Comparison of ENCODE assay signal across 4 fruit fly cellular contexts in genomic region chr3L:2631406-2631805, dm6.
TF ChIP-seq lines count a peak whose summit lies in the region.

CG42245 (plus strand) TSS chr3L:2631715.
MEP-1 (plus strand) TSS chr3L:2631715.

TF ChIP-seq in whole organism, adult, 20 proteins besides CTCF, POLR2A, EP300 and RAD21 (continued from another document):
- TF ChIP-seq CG12768 (GFP tag; optimal IDR thresholded peaks at IDR 0.05; lab: Kevin White, UChicago) (peak; percentile 17), cic (GFP tag; optimal IDR thresholded peaks at IDR 0.05; lab: Kevin White, UChicago) (no peak)

TF ChIP-seq in whole organism, embryonic, 481 proteins besides CTCF, POLR2A, EP300 and RAD21 (continued from another document and continues in another):
- TF ChIP-seq CG10209 (GFP tag; optimal IDR thresholded peaks at IDR 0.05; lab: Kevin White, UChicago) (peak; percentile 17), usp (GFP tag; optimal IDR thresholded peaks at IDR 0.05; lab: Kevin White, UChicago) (no peak), CG10267 (tag; optimal IDR thresholded peaks at IDR 0.05; lab: Kevin White, UChicago) (peak; percentile 96), CG16863 (GFP tag; optimal IDR thresholded peaks at IDR 0.05; lab: Kevin White, UChicago) (no peak), CG12942 (GFP tag; optimal IDR thresholded peaks at IDR 0.05; lab: Kevin White, UChicago) (peak; percentile 57), CG10959 (GFP tag; IDR thresholded peaks at IDR 0.05; lab: Robert Waterston, UW) (no peak), cato (GFP tag; optimal IDR thresholded peaks at IDR 0.05; lab: Kevin White, UChicago; ENCODE audit: borderline replicate concordance) (peak; percentile 23), Antp (GFP tag; optimal IDR thresholded peaks at IDR 0.05; lab: Kevin White, UChicago) (peak; percentile 38), CG33213 (GFP tag; optimal IDR thresholded peaks at IDR 0.05; lab: Kevin White, UChicago) (peak; percentile 44), jigr1 (GFP tag; IDR thresholded peaks at IDR 0.05; lab: Robert Waterston, UW) (no peak), rib (GFP tag; IDR thresholded peaks at IDR 0.05; lab: Robert Waterston, UW) (no peak), CG6791 (GFP tag; IDR thresholded peaks at IDR 0.05; lab: Robert Waterston, UW; ENCODE audit: partially characterized antibody) (peak; percentile 71), CG31365 (tag; optimal IDR thresholded peaks at IDR 0.05; lab: Kevin White, UChicago) (no peak), kah (GFP tag; optimal IDR thresholded peaks at IDR 0.05; lab: Kevin White, UChicago) (no peak), CG17359 (tag; optimal IDR thresholded peaks at IDR 0.05; lab: Kevin White, UChicago) (peak; percentile 34), CG8290 (GFP tag; optimal IDR thresholded peaks at IDR 0.05; lab: Kevin White, UChicago) (peak; percentile 54), CG8290 (tag; optimal IDR thresholded peaks at IDR 0.05; lab: Kevin White, UChicago) (peak in 1 of 2 experiments; percentile 9), CG7357 (GFP tag; IDR thresholded peaks at IDR 0.05; lab: Robert Waterston, UW) (no peak), CG18599 (GFP tag; optimal IDR thresholded peaks at IDR 0.05; lab: Kevin White, UChicago) (peak; percentile 58), zen2 (GFP tag; IDR thresholded peaks at IDR 0.05; lab: Robert Waterston, UW; ENCODE audit: partially characterized antibody) (no peak; the same call in 2 of the 3 replicates), pzg (GFP tag; optimal IDR thresholded peaks at IDR 0.05; lab: Kevin White, UChicago) (peak; percentile 82), gce (GFP tag; IDR thresholded peaks at IDR 0.05; lab: Robert Waterston, UW) (no peak), CG7745 (tag; optimal IDR thresholded peaks at IDR 0.05; lab: Kevin White, UChicago) (no peak), tx (GFP tag; optimal IDR thresholded peaks at IDR 0.05; lab: Kevin White, UChicago) (peak; percentile 25), corto (GFP tag; optimal IDR thresholded peaks at IDR 0.05; lab: Kevin White, UChicago) (peak; percentile 20), emc (GFP tag; optimal IDR thresholded peaks at IDR 0.05; lab: Kevin White, UChicago) (no peak), Ssrp (tag; optimal IDR thresholded peaks at IDR 0.05; lab: Kevin White, UChicago) (peak; percentile 16), Xbp1 (GFP tag; optimal IDR thresholded peaks at IDR 0.05; lab: Kevin White, UChicago) (peak; percentile 57), CG3838 (GFP tag; optimal IDR thresholded peaks at IDR 0.05; lab: Kevin White, UChicago) (no peak), CG13123 (GFP tag; optimal IDR thresholded peaks at IDR 0.05; lab: Kevin White, UChicago) (peak; percentile 2), CG12744 (GFP tag; optimal IDR thresholded peaks at IDR 0.05; lab: Kevin White, UChicago) (peak; percentile 7), CG9727 (GFP tag; optimal IDR thresholded peaks at IDR 0.05; lab: Kevin White, UChicago) (peak; percentile 42), bigmax (GFP tag; optimal IDR thresholded peaks at IDR 0.05; lab: Kevin White, UChicago) (no peak), scrt (GFP tag; optimal IDR thresholded peaks at IDR 0.05; lab: Kevin White, UChicago) (peak; percentile 2), org-1 (GFP tag; optimal IDR thresholded peaks at IDR 0.05; lab: Kevin White, UChicago) (no peak), CG33557 (GFP tag; optimal IDR thresholded peaks at IDR 0.05; lab: Kevin White, UChicago) (peak; percentile 29), CG10979 (tag; optimal IDR thresholded peaks at IDR 0.05; lab: Kevin White, UChicago) (peak; percentile 9), slp2 (GFP tag; optimal IDR thresholded peaks at IDR 0.05; lab: Kevin White, UChicago) (no peak), CG42726 (GFP tag; IDR thresholded peaks at IDR 0.05; lab: Robert Waterston, UW; ENCODE audit: partially characterized antibody) (no peak), CG3995 (GFP tag; optimal IDR thresholded peaks at IDR 0.05; lab: Kevin White, UChicago) (peak; percentile 34), NFAT (GFP tag; IDR thresholded peaks at IDR 0.05; lab: Robert Waterston, UW) (no peak), CG1602 (GFP tag; optimal IDR thresholded peaks at IDR 0.05; lab: Kevin White, UChicago) (peak; percentile 26), CG1832 (GFP tag; optimal IDR thresholded peaks at IDR 0.05; lab: Kevin White, UChicago) (no peak)

TF ChIP-seq in whole organism, prepupa, 60 proteins besides CTCF, POLR2A, EP300 and RAD21 (continued from another document):
- TF ChIP-seq fd85E (GFP tag; optimal IDR thresholded peaks at IDR 0.05; lab: Kevin White, UChicago) (no peak), Eip78C (GFP tag; lab: Kevin White, UChicago) (peak; percentile 69), Sox15 (GFP tag; optimal IDR thresholded peaks at IDR 0.05; lab: Kevin White, UChicago) (no peak), fd59A (GFP tag; optimal IDR thresholded peaks at IDR 0.05; lab: Kevin White, UChicago) (no peak), CG10669 (GFP tag; optimal IDR thresholded peaks at IDR 0.05; lab: Kevin White, UChicago) (peak; percentile 19), salr (GFP tag; optimal IDR thresholded peaks at IDR 0.05; lab: Kevin White, UChicago) (peak in 1 of 2 experiments; percentile 6), lz (GFP tag; optimal IDR thresholded peaks at IDR 0.05; lab: Kevin White, UChicago) (peak; percentile 48), CG8319 (GFP tag; optimal IDR thresholded peaks at IDR 0.05; lab: Kevin White, UChicago) (peak; percentile 29), OdsH (GFP tag; optimal IDR thresholded peaks at IDR 0.05; lab: Kevin White, UChicago) (peak; percentile 61), CG11294 (GFP tag; IDR thresholded peaks at IDR 0.05; lab: Robert Waterston, UW) (no peak), CG1621 (tag; optimal IDR thresholded peaks at IDR 0.05; lab: Kevin White, UChicago) (no peak), CG3032 (tag; optimal IDR thresholded peaks at IDR 0.05; lab: Kevin White, UChicago) (no peak), CG6792 (GFP tag; optimal IDR thresholded peaks at IDR 0.05; lab: Kevin White, UChicago) (peak; percentile 30), esn (GFP tag; optimal IDR thresholded peaks at IDR 0.05; lab: Kevin White, UChicago) (peak; percentile 65), CG31627 (GFP tag; optimal IDR thresholded peaks at IDR 0.05; lab: Kevin White, UChicago) (peak; percentile 54), ss (GFP tag; optimal IDR thresholded peaks at IDR 0.05; lab: Kevin White, UChicago) (peak in 1 of 2 experiments; percentile 20), net (GFP tag; optimal IDR thresholded peaks at IDR 0.05; lab: Kevin White, UChicago) (peak; percentile 41), Ets21C (GFP tag; optimal IDR thresholded peaks at IDR 0.05; lab: Kevin White, UChicago) (peak; percentile 20), Lpt (GFP tag; optimal IDR thresholded peaks at IDR 0.05; lab: Kevin White, UChicago) (no peak), Eip75B (GFP tag; optimal IDR thresholded peaks at IDR 0.05; lab: Kevin White, UChicago) (peak; percentile 61), CG11762 (GFP tag; optimal IDR thresholded peaks at IDR 0.05; lab: Kevin White, UChicago; ENCODE audit: insufficient read depth) (no peak), CG6854 (GFP tag; optimal IDR thresholded peaks at IDR 0.05; lab: Kevin White, UChicago) (no peak), vri (GFP tag; optimal IDR thresholded peaks at IDR 0.05; lab: Kevin White, UChicago) (peak; percentile 67), Sox102F (GFP tag; optimal IDR thresholded peaks at IDR 0.05; lab: Kevin White, UChicago) (peak; percentile 66), CG3919 (GFP tag; optimal IDR thresholded peaks at IDR 0.05; lab: Kevin White, UChicago) (peak; percentile 66), CG8119 (GFP tag; IDR thresholded peaks at IDR 0.05; lab: Robert Waterston, UW) (no peak), Gug (GFP tag; IDR thresholded peaks at IDR 0.05; lab: Robert Waterston, UW) (no peak), Hr39 (GFP tag; optimal IDR thresholded peaks at IDR 0.05; lab: Kevin White, UChicago) (peak; percentile 34), Eip93F (GFP tag; optimal IDR thresholded peaks at IDR 0.05; lab: Kevin White, UChicago) (no peak), acj6 (GFP tag; optimal IDR thresholded peaks at IDR 0.05; lab: Kevin White, UChicago) (peak; percentile 52), eg (GFP tag; IDR thresholded peaks at IDR 0.05; lab: Robert Waterston, UW) (peak; percentile 40; the same call in 1 of the 3 replicates), spab (GFP tag; optimal IDR thresholded peaks at IDR 0.05; lab: Kevin White, UChicago) (no peak), Hr4 (GFP tag; optimal IDR thresholded peaks at IDR 0.05; lab: Kevin White, UChicago) (peak; percentile 57), fkh (GFP tag; optimal IDR thresholded peaks at IDR 0.05; lab: Kevin White, UChicago) (peak; percentile 43), CG7368 (GFP tag; optimal IDR thresholded peaks at IDR 0.05; lab: Kevin White, UChicago) (peak; percentile 34), Hr38 (GFP tag; optimal IDR thresholded peaks at IDR 0.05; lab: Kevin White, UChicago) (no peak), CG4318 (GFP tag; optimal IDR thresholded peaks at IDR 0.05; lab: Kevin White, UChicago) (no peak), topi (GFP tag; optimal IDR thresholded peaks at IDR 0.05; lab: Kevin White, UChicago) (peak; percentile 53), Blimp-1 (GFP tag; optimal IDR thresholded peaks at IDR 0.05; lab: Kevin White, UChicago) (no peak), CG32006 (GFP tag; optimal IDR thresholded peaks at IDR 0.05; lab: Kevin White, UChicago) (peak; percentile 14)

TF ChIP-seq in whole organism, wandering third instar larva, 38 proteins besides CTCF, POLR2A, EP300 and RAD21 (continued from another document):
- peak; percentile 88 for TF ChIP-seq brk (GFP tag; optimal IDR thresholded peaks at IDR 0.05; lab: Kevin White, UChicago)
- TF ChIP-seq CG9705 (GFP tag; optimal IDR thresholded peaks at IDR 0.05; lab: Kevin White, UChicago), result peak; percentile 16
- TF ChIP-seq br (GFP tag; optimal IDR thresholded peaks at IDR 0.05; lab: Kevin White, UChicago), result peak; percentile 73
- TF ChIP-seq sage (GFP tag; optimal IDR thresholded peaks at IDR 0.05; lab: Kevin White, UChicago), result peak; percentile 53
- TF ChIP-seq OdsH (GFP tag; optimal IDR thresholded peaks at IDR 0.05; lab: Kevin White, UChicago), result peak; percentile 38
